Fruit fly (Drosophila melanogaster) whole organism, prepupa: ENCODE data around the gene CG6048.

Source experiments
- Blimp-1 ChIP-seq: fragments of 200-800 bp; sonication (Bioruptor generic); optimal IDR thresholded peaks from 3 replicates; lab custom pipeline; 2017; ENCODE audit warnings: missing biosample characterization, missing genetic modification characterization, mild to moderate bottlenecking, moderate library complexity, missing genetic modification reagents
- CG10631 ChIP-seq: fragments of 200-800 bp; sonication (Bioruptor generic); optimal IDR thresholded peaks from 2 replicates; lab custom pipeline; 2016; ENCODE audit warnings: missing biosample characterization, missing genetic modification characterization
- CG10669 ChIP-seq: fragments of 200-800 bp; sonication (Bioruptor generic); optimal IDR thresholded peaks from 3 replicates; lab custom pipeline; 2018; ENCODE audit warnings: missing biosample characterization, mild to moderate bottlenecking, missing genetic modification characterization, moderate library complexity
- CG11294 ChIP-seq: fragments of 200-800 bp; sonication (Bioruptor generic); IDR thresholded peaks from 2 replicates; pipeline ENCODE4 v1.3.6; 2022; ENCODE audit warnings: missing biosample characterization, missing genetic modification characterization
- CG11762 ChIP-seq: fragments of 200-800 bp; sonication (Bioruptor generic); optimal IDR thresholded peaks from 3 replicates; lab custom pipeline; 2016; ENCODE audit warnings: missing biosample characterization, missing genetic modification characterization; ENCODE audit not compliant: insufficient read depth
- CG11902 ChIP-seq: fragments of 200-800 bp; sonication (Bioruptor generic); optimal IDR thresholded peaks from 3 replicates; lab custom pipeline; 2016; ENCODE audit warnings: missing biosample characterization, missing genetic modification characterization
- CG15336 ChIP-seq: fragments of 200-800 bp; sonication (Bioruptor generic); IDR thresholded peaks from 2 replicates; pipeline ENCODE4 v1.3.6; 2022; ENCODE audit warnings: missing biosample characterization, missing genetic modification characterization
- CG1621 ChIP-seq: fragments of 200-800 bp; sonication (Bioruptor generic); optimal IDR thresholded peaks from 3 replicates; lab custom pipeline; 2018; ENCODE audit warnings: missing biosample characterization, mild to moderate bottlenecking, missing genetic modification characterization
- CG16779 ChIP-seq: fragments of 200-800 bp; sonication (Bioruptor generic); optimal IDR thresholded peaks from 3 replicates; lab custom pipeline; 2017; ENCODE audit warnings: missing biosample characterization, mild to moderate bottlenecking, missing genetic modification characterization
- CG3032 ChIP-seq: fragments of 200-800 bp; optimal IDR thresholded peaks from 2 replicates; lab custom pipeline; 2019; ENCODE audit warnings: missing biosample characterization, mild to moderate bottlenecking, missing genetic modification characterization, moderate library complexity
- CG32006 ChIP-seq: fragments of 200-800 bp; sonication (Bioruptor generic); optimal IDR thresholded peaks from 3 replicates; lab custom pipeline; 2017; ENCODE audit warnings: missing biosample characterization, mild to moderate bottlenecking, missing genetic modification characterization
- CG34406 ChIP-seq: fragments of 200-800 bp; sonication (Bioruptor generic); optimal IDR thresholded peaks from 3 replicates; lab custom pipeline; 2016; ENCODE audit warnings: missing biosample characterization, missing genetic modification characterization
- CG3919 ChIP-seq: fragments of 200-800 bp; sonication (Bioruptor generic); optimal IDR thresholded peaks from 3 replicates; lab custom pipeline; 2016; ENCODE audit warnings: missing biosample characterization, missing genetic modification characterization
- CG6163 ChIP-seq: fragments of 200-800 bp; sonication (Bioruptor generic); IDR thresholded peaks from 3 replicates; pipeline ENCODE4 v1.3.6; 2022; ENCODE audit warnings: missing biosample characterization, missing genetic modification characterization
- CG6276 ChIP-seq: fragments of 200-800 bp; sonication (Bioruptor generic); optimal IDR thresholded peaks from 2 replicates; lab custom pipeline; 2017; ENCODE audit warnings: missing biosample characterization, mild to moderate bottlenecking, missing genetic modification characterization
- CG6792 ChIP-seq: fragments of 200-800 bp; sonication (Bioruptor generic); optimal IDR thresholded peaks from 3 replicates; lab custom pipeline; 2016; ENCODE audit warnings: missing biosample characterization, missing genetic modification characterization
- CG6808 ChIP-seq: fragments of 200-800 bp; sonication (Bioruptor generic); optimal IDR thresholded peaks from 3 replicates; lab custom pipeline; 2017; ENCODE audit warnings: missing biosample characterization, missing genetic modification characterization, mild to moderate bottlenecking, moderate library complexity, missing genetic modification reagents
- CG6854 ChIP-seq: fragments of 200-800 bp; sonication (Bioruptor generic); optimal IDR thresholded peaks from 2 replicates; lab custom pipeline; 2017; ENCODE audit warnings: missing biosample characterization, mild to moderate bottlenecking, missing genetic modification characterization
- CG7368 ChIP-seq: fragments of 200-800 bp; sonication (Bioruptor generic); optimal IDR thresholded peaks from 3 replicates; lab custom pipeline; 2016; ENCODE audit warnings: missing biosample characterization, missing genetic modification characterization
- CG8119 ChIP-seq: fragments of 200-800 bp; sonication (Bioruptor generic); IDR thresholded peaks from 3 replicates; pipeline ENCODE4 v1.3.6; 2022; ENCODE audit warnings: missing biosample characterization, missing genetic modification characterization
- CG8319 ChIP-seq: fragments of 200-800 bp; sonication (Bioruptor generic); optimal IDR thresholded peaks from 3 replicates; lab custom pipeline; 2016; ENCODE audit warnings: missing biosample characterization, missing genetic modification characterization
- CG8632 ChIP-seq: fragments of 200-800 bp; sonication (Bioruptor generic); optimal IDR thresholded peaks from 3 replicates; lab custom pipeline; 2016; ENCODE audit warnings: missing biosample characterization, missing genetic modification characterization
- CG9139 ChIP-seq: fragments of 200-800 bp; sonication (Bioruptor generic); optimal IDR thresholded peaks from 3 replicates; lab custom pipeline; 2017; ENCODE audit warnings: missing biosample characterization, mild to moderate bottlenecking, missing genetic modification characterization
- Eip75B ChIP-seq: fragments of 200-800 bp; sonication (Bioruptor generic); optimal IDR thresholded peaks from 3 replicates; lab custom pipeline; 2016; ENCODE audit warnings: missing biosample characterization, missing genetic modification characterization
- Ets21C ChIP-seq: fragments of 200-800 bp; sonication (Bioruptor generic); optimal IDR thresholded peaks from 3 replicates; lab custom pipeline; 2016; ENCODE audit warnings: missing biosample characterization, missing genetic modification characterization
- Ets96B ChIP-seq: fragments of 200-800 bp; optimal IDR thresholded peaks from 2 replicates; lab custom pipeline; 2019; ENCODE audit warnings: missing biosample characterization, mild to moderate bottlenecking, missing genetic modification characterization, moderate library complexity
- Gug ChIP-seq: fragments of 200-800 bp; sonication (Bioruptor generic); IDR thresholded peaks from 2 replicates; pipeline ENCODE4 v1.3.6; 2022; ENCODE audit warnings: missing biosample characterization, missing genetic modification characterization
- Hr38 ChIP-seq: sonication (Bioruptor generic); optimal IDR thresholded peaks from 2 replicates; lab custom pipeline; 2016; ENCODE audit warnings: missing biosample characterization, missing genetic modification characterization
- Hr39 ChIP-seq: fragments of 200-800 bp; sonication (Bioruptor generic); optimal IDR thresholded peaks from 2 replicates; lab custom pipeline; 2016; ENCODE audit warnings: missing biosample characterization, missing genetic modification characterization
- Hr4 ChIP-seq: fragments of 200-800 bp; sonication (Bioruptor generic); optimal IDR thresholded peaks from 3 replicates; lab custom pipeline; 2016; ENCODE audit warnings: missing biosample characterization, missing genetic modification characterization
- Lpt ChIP-seq: fragments of 200-800 bp; sonication (Bioruptor generic); optimal IDR thresholded peaks from 3 replicates; lab custom pipeline; 2016; ENCODE audit warnings: missing biosample characterization, missing genetic modification characterization
- Smox ChIP-seq: fragments of 200-800 bp; sonication (Bioruptor generic); optimal IDR thresholded peaks from 3 replicates; lab custom pipeline; 2016; ENCODE audit warnings: missing biosample characterization, missing genetic modification characterization
- Sox102F ChIP-seq: fragments of 200-800 bp; sonication (Bioruptor generic); optimal IDR thresholded peaks from 2 replicates; lab custom pipeline; 2016; ENCODE audit warnings: missing biosample characterization, mild to moderate bottlenecking, missing genetic modification characterization
- Sox14 ChIP-seq: fragments of 200-800 bp; sonication (Bioruptor generic); optimal IDR thresholded peaks from 3 replicates; lab custom pipeline; 2016; ENCODE audit warnings: missing biosample characterization, missing genetic modification characterization
- Sox15 ChIP-seq: fragments of 200-800 bp; sonication (Bioruptor generic); optimal IDR thresholded peaks from 3 replicates; lab custom pipeline; 2016; ENCODE audit warnings: missing biosample characterization, missing genetic modification characterization
- achi ChIP-seq: fragments of 200-800 bp; sonication (Bioruptor generic); optimal IDR thresholded peaks from 3 replicates; lab custom pipeline; 2016; ENCODE audit warnings: missing biosample characterization, missing genetic modification characterization
- acj6 ChIP-seq: fragments of 200-800 bp; sonication (Bioruptor generic); optimal IDR thresholded peaks from 3 replicates; lab custom pipeline; 2016; ENCODE audit warnings: missing biosample characterization, missing genetic modification characterization
- cyc ChIP-seq: fragments of 200-800 bp; sonication (Bioruptor generic); optimal IDR thresholded peaks from 3 replicates; lab custom pipeline; 2016; ENCODE audit warnings: missing biosample characterization, missing genetic modification characterization
- dsx ChIP-seq: fragments of 200-800 bp; optimal IDR thresholded peaks from 3 replicates; lab custom pipeline; 2019; ENCODE audit warnings: missing biosample characterization, mild to moderate bottlenecking, missing genetic modification characterization, moderate library complexity; ENCODE audit not compliant: poor library complexity, severe bottlenecking
- eg ChIP-seq: fragments of 200-800 bp; sonication (Bioruptor generic); IDR thresholded peaks from 3 replicates; pipeline ENCODE4 v1.3.6; 2022; ENCODE audit warnings: missing biosample characterization, missing genetic modification characterization
- fd59A ChIP-seq: fragments of 200-800 bp; sonication (Bioruptor generic); optimal IDR thresholded peaks from 2 replicates; lab custom pipeline; 2017; ENCODE audit warnings: missing biosample characterization, mild to moderate bottlenecking, missing genetic modification characterization, missing genetic modification reagents
- fd85E ChIP-seq: fragments of 200-800 bp; sonication (Bioruptor generic); optimal IDR thresholded peaks from 3 replicates; lab custom pipeline; 2016; ENCODE audit warnings: missing biosample characterization, missing genetic modification characterization
- fkh ChIP-seq: fragments of 200-800 bp; sonication (Bioruptor generic); optimal IDR thresholded peaks from 3 replicates; lab custom pipeline; 2017; ENCODE audit warnings: missing biosample characterization, mild to moderate bottlenecking, missing genetic modification characterization, moderate library complexity
- lz ChIP-seq: fragments of 200-800 bp; sonication (Bioruptor generic); optimal IDR thresholded peaks from 3 replicates; lab custom pipeline; 2016; ENCODE audit warnings: missing biosample characterization, missing genetic modification characterization
- net ChIP-seq: fragments of 200-800 bp; sonication (Bioruptor generic); optimal IDR thresholded peaks from 3 replicates; lab custom pipeline; 2016; ENCODE audit warnings: missing biosample characterization, missing genetic modification characterization
- salr ChIP-seq, 2 experiments: fragments of 200-800 bp; sonication (Bioruptor generic); optimal IDR thresholded peaks; 3 replicates each; lab custom pipeline; 2016 to 2018; ENCODE audit warnings: missing biosample characterization in 2 of 2, missing genetic modification characterization in 2 of 2, mild to moderate bottlenecking in 1 of 2
- spab ChIP-seq: fragments of 200-800 bp; sonication (Bioruptor generic); optimal IDR thresholded peaks from 2 replicates; lab custom pipeline; 2017; ENCODE audit warnings: missing biosample characterization, mild to moderate bottlenecking, missing genetic modification characterization, missing genetic modification reagents
- ss ChIP-seq, 2 experiments: fragments of 200-800 bp; sonication (Bioruptor generic); optimal IDR thresholded peaks; 2 replicates in 1 of 2; 3 replicates in 1 of 2; lab custom pipeline; 2017 to 2018; ENCODE audit warnings: mild to moderate bottlenecking in 2 of 2, missing biosample characterization in 2 of 2, missing genetic modification characterization in 2 of 2, moderate library complexity in 1 of 2
- svp ChIP-seq: fragments of 200-800 bp; sonication (Bioruptor generic); peaks from one replicate; lab custom pipeline; 2016; ENCODE audit warnings: missing biosample characterization, missing genetic modification characterization
- topi ChIP-seq: fragments of 200-800 bp; sonication (Bioruptor generic); optimal IDR thresholded peaks from 3 replicates; lab custom pipeline; 2016; ENCODE audit warnings: missing biosample characterization, missing genetic modification characterization

CG6048 gene

DNA sequence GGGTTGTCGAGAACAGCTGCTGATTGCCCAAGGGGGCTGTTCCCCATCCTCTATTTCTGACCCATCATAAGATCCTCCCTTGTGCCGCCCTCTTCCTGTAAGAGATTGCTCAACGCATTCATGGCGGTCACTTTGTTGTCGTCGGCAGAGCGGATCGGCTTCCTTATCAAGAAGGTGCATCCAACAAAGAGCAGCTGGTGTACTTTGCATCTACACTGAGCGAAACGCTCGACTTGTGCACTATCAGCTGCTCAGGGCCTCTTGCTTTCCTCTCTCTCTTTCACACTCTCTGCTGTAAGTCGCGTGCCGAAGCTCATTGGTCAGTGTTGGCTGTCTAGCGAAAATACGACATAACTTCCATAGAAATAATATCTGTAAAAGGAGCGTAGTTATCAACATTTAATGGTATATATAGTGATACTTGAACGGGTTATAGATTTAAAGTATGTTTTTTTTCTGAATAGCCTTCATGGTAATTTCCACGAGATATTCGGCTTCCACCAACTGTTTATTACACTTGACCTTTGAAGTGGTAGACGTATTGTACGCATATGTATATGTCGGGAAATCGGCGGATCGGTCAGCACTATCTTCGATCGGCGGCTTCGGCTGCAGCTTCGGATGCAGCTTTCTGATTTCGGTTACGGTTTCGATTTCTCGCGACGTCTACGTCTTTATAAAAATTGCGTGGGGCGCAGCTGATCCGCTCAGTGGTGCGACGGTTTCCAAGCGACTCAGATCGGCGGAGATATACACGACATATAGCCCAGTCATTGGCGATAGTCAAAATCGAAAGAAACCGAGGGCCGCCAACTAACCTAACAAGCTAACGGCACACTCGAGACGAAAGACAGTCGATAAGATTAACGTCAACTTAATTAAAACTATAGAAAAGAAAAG lies 36.0 kb downstream of the CG6048 start, which contains the start of gene CG5966:
CG5966 (plus strand) TSS at position 704 of the 900 bp plus-strand sequence.
- TF ChIP-seq CG11294 (GFP tag; lab: Robert Waterston, UW) (no peak), ss (GFP tag; optimal IDR thresholded peaks at IDR 0.05; lab: Kevin White, UChicago) (peak; percentile 73 to 80), CG10669 (GFP tag; lab: Kevin White, UChicago) (peak; percentile 50), Hr38 (GFP tag; lab: Kevin White, UChicago) (no peak), spab (GFP tag; lab: Kevin White, UChicago) (peak; percentile 55), cyc (GFP tag; lab: Kevin White, UChicago) (no peak), achi (GFP tag; lab: Kevin White, UChicago) (no peak), Sox102F (GFP tag; lab: Kevin White, UChicago) (no peak), fd59A (GFP tag; lab: Kevin White, UChicago) (no peak), CG3032 (tag; lab: Kevin White, UChicago) (no peak), fkh (GFP tag; lab: Kevin White, UChicago) (no peak), Hr39 (GFP tag; lab: Kevin White, UChicago) (no peak), CG8119 (GFP tag; lab: Robert Waterston, UW) (no peak), CG6276 (GFP tag; lab: Kevin White, UChicago) (peak; percentile 48), topi (GFP tag; lab: Kevin White, UChicago) (no peak), CG8632 (GFP tag; lab: Kevin White, UChicago) (no peak), Ets96B (tag; lab: Kevin White, UChicago) (no peak), CG6808 (peak; percentile 68), CG15336 (GFP tag; lab: Robert Waterston, UW) (no peak), CG16779 (tag; lab: Kevin White, UChicago) (peak; percentile 13), CG34406 (GFP tag; lab: Kevin White, UChicago) (no peak), eg (GFP tag; lab: Robert Waterston, UW) (peak; percentile 63; the same call in 1 of the 3 replicates), CG3919 (GFP tag; lab: Kevin White, UChicago) (peak; percentile 28), CG6792 (no peak), acj6 (no peak), Sox14 (GFP tag; lab: Kevin White, UChicago) (peak; percentile 70), CG7368 (no peak), CG8319 (no peak), lz (GFP tag; lab: Kevin White, UChicago) (no peak), Gug (GFP tag; lab: Robert Waterston, UW) (peak; percentile 22; the same call in 1 of the 2 replicates), CG6163 (GFP tag; lab: Robert Waterston, UW) (peak; percentile 46; the same call in 2 of the 3 replicates), Hr4 (GFP tag; lab: Kevin White, UChicago) (no peak), Sox15 (no peak), Smox (no peak), CG6854 (peak; percentile 51), CG10631 (GFP tag; lab: Kevin White, UChicago) (no peak), dsx (GFP tag; lab: Kevin White, UChicago) (peak; percentile 18), Ets21C (no peak), CG1621 (tag; lab: Kevin White, UChicago) (peak; percentile 37), net (GFP tag; lab: Kevin White, UChicago) (peak; percentile 56), CG32006 (GFP tag; lab: Kevin White, UChicago) (peak; percentile 2), Blimp-1 (GFP tag; lab: Kevin White, UChicago) (no peak), fd85E (GFP tag; lab: Kevin White, UChicago) (no peak), salr (GFP tag; optimal IDR thresholded peaks at IDR 0.05; lab: Kevin White, UChicago) (peak in 1 of 2 experiments; percentile 42), CG11762 (no peak), Lpt (GFP tag; lab: Kevin White, UChicago) (no peak), svp (GFP tag; lab: Kevin White, UChicago) (peak; percentile 88), CG11902 (GFP tag; lab: Kevin White, UChicago) (no peak), CG9139 (GFP tag; lab: Kevin White, UChicago) (peak; percentile 77), Eip75B (peak; percentile 7)
